Fruit fly (Drosophila melanogaster) whole organism, adult: ENCODE data around the gene Tyler.

ENCODE experiments used
- CG11617 ChIP-seq: fragments of 200-800 bp; sonication (Bioruptor generic); optimal IDR thresholded peaks from 2 replicates; lab custom pipeline; 2017; ENCODE audit warnings: mild to moderate bottlenecking, missing biosample characterization, missing genetic modification reagents, missing genetic modification characterization
- CG12768 ChIP-seq: fragments of 200-800 bp; sonication (Bioruptor generic); optimal IDR thresholded peaks from 2 replicates; lab custom pipeline; 2017; ENCODE audit warnings: missing biosample characterization, missing genetic modification characterization, mild to moderate bottlenecking, moderate library complexity, missing genetic modification reagents
- CG14711 ChIP-seq: fragments of 200-800 bp; sonication (Bioruptor generic); optimal IDR thresholded peaks from 2 replicates; lab custom pipeline; 2018; ENCODE audit warnings: missing biosample characterization, mild to moderate bottlenecking, missing genetic modification characterization, moderate library complexity
- CG1620 ChIP-seq: fragments of 200-800 bp; sonication (Bioruptor generic); optimal IDR thresholded peaks from 2 replicates; lab custom pipeline; 2016; ENCODE audit warnings: missing biosample characterization, missing genetic modification characterization
- CG33017 ChIP-seq: fragments of 200-800 bp; sonication (Bioruptor generic); optimal IDR thresholded peaks from 2 replicates; lab custom pipeline; 2018; ENCODE audit warnings: missing biosample characterization, mild to moderate bottlenecking, missing genetic modification characterization, moderate library complexity
- CG5204 ChIP-seq: fragments of 200-800 bp; sonication (Bioruptor generic); optimal IDR thresholded peaks from 2 replicates; lab custom pipeline; 2016; ENCODE audit warnings: missing biosample characterization, missing genetic modification characterization
- CG7045 ChIP-seq: fragments of 200-800 bp; sonication (Bioruptor generic); optimal IDR thresholded peaks from 2 replicates; lab custom pipeline; 2017; ENCODE audit warnings: missing biosample characterization, mild to moderate bottlenecking, missing genetic modification characterization
- CG7101 ChIP-seq: fragments of 200-800 bp; sonication (Bioruptor generic); optimal IDR thresholded peaks from 2 replicates; lab custom pipeline; 2018; ENCODE audit warnings: missing biosample characterization, mild to moderate bottlenecking, missing genetic modification characterization, moderate library complexity
- Clk ChIP-seq: fragments of 200-800 bp; sonication (Bioruptor generic); optimal IDR thresholded peaks from 2 replicates; lab custom pipeline; 2017; ENCODE audit warnings: missing biosample characterization, missing genetic modification characterization
- Crg-1 ChIP-seq: fragments of 200-800 bp; sonication (Bioruptor generic); optimal IDR thresholded peaks from 2 replicates; lab custom pipeline; 2016; ENCODE audit warnings: missing biosample characterization, missing genetic modification characterization
- Hr96 ChIP-seq: fragments of 200-800 bp; sonication (Bioruptor generic); optimal IDR thresholded peaks from 2 replicates; lab custom pipeline; 2016; ENCODE audit warnings: missing biosample characterization, missing genetic modification characterization
- Mnt ChIP-seq: fragments of 200-800 bp; sonication (Bioruptor generic); optimal IDR thresholded peaks from 2 replicates; lab custom pipeline; 2016; ENCODE audit warnings: missing biosample characterization, mild to moderate bottlenecking, missing genetic modification characterization
- bab1 ChIP-seq: fragments of 200-800 bp; sonication (Bioruptor generic); optimal IDR thresholded peaks from 3 replicates; lab custom pipeline; 2019; ENCODE audit warnings: missing biosample characterization, mild to moderate bottlenecking, missing genetic modification characterization, moderate library complexity
- cic ChIP-seq: fragments of 200-800 bp; sonication (Bioruptor generic); optimal IDR thresholded peaks from 2 replicates; lab custom pipeline; 2017; ENCODE audit warnings: missing biosample characterization, mild to moderate bottlenecking, missing genetic modification characterization, moderate library complexity
- cnc ChIP-seq, 2 experiments: fragments of >200 bp; optimal IDR thresholded peaks; 2 replicates each; lab custom pipeline; 2017
- kay ChIP-seq: fragments of 200-800 bp; sonication (Bioruptor generic); peaks from one replicate; lab custom pipeline; 2016; ENCODE audit warnings: missing biosample characterization, missing genetic modification characterization, borderline replicate concordance
- ovo ChIP-seq: fragments of 200-800 bp; sonication (Bioruptor generic); optimal IDR thresholded peaks from 2 replicates; lab custom pipeline; 2016; ENCODE audit warnings: missing biosample characterization, missing genetic modification characterization
- pad ChIP-seq: fragments of 200-800 bp; sonication (Bioruptor generic); optimal IDR thresholded peaks from 3 replicates; lab custom pipeline; 2017; ENCODE audit warnings: missing biosample characterization, missing genetic modification characterization, mild to moderate bottlenecking, moderate library complexity, missing genetic modification reagents
- tj ChIP-seq: fragments of 200-800 bp; sonication (Bioruptor generic); optimal IDR thresholded peaks from 3 replicates; lab custom pipeline; 2017; ENCODE audit warnings: missing biosample characterization, mild to moderate bottlenecking, missing genetic modification characterization, moderate library complexity
- toe ChIP-seq: fragments of 200-800 bp; sonication (Bioruptor generic); optimal IDR thresholded peaks from 2 replicates; lab custom pipeline; 2016; ENCODE audit warnings: missing biosample characterization, missing genetic modification characterization

Tyler gene

DNA sequence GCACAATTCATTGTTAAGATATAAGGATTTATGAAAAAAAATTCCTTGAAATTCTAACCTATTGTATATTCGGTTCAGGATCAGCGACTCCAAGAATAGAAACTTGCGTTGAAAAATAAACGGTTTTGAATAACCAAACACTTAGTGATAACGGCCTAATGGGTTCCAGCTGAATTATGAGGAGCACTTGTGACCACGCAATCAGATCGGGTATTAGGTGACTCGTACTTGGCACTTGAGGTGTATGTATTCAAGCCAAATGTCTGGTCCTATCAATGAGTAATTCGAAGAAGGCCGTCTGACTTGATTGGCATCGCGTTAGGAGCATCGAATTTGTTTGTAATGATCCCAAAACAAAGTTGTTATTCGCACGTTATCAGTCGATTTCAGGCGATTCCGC lies 20.7 kb upstream of the Tyler start:
- TF ChIP-seq Mnt (GFP tag; lab: Kevin White, UChicago) (no peak), CG7045 (no peak), CG11617 (GFP tag; lab: Kevin White, UChicago) (no peak), CG7101 (no peak), CG14711 (tag; lab: Kevin White, UChicago) (no peak), ovo (GFP tag; lab: Kevin White, UChicago) (no peak), CG1620 (GFP tag; lab: Kevin White, UChicago) (no peak), cic (no peak), tj (GFP tag; lab: Kevin White, UChicago) (no peak), toe (GFP tag; lab: Kevin White, UChicago) (no peak), bab1 (GFP tag; lab: Kevin White, UChicago) (no peak), cnc (optimal IDR thresholded peaks at IDR 0.05; lab: Kevin White, UChicago) (no peak), Hr96 (GFP tag; lab: Kevin White, UChicago) (no peak), CG5204 (GFP tag; lab: Kevin White, UChicago) (no peak), Clk (GFP tag; lab: Kevin White, UChicago) (no peak), CG33017 (tag; lab: Kevin White, UChicago) (no peak), kay (GFP tag; lab: Kevin White, UChicago) (no peak), Crg-1 (no peak), CG12768 (GFP tag; lab: Kevin White, UChicago) (no peak), pad (GFP tag; lab: Kevin White, UChicago) (no peak)

DNA sequence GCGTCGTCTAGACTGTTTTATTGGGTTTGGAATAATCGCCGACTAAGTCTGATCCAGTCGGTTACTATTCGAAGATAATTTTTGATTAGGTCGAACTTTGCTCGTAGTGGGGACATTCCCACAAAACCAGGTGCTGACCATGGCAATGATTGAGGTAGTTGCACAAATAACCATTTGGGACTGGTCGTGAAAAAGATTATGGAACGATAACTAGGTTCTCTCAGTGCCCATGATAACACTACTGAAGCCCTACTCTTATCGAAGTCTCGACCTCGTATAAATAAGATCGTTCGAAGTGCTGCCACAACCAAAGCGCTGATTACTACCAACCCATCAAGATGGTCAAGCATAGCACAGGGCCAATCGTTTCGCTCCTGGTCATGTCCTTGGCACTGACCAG lies 19.0 kb upstream of the Tyler start, which contains the start of gene CG14205:
Gene CG14205, plus strand, starts transcription at position 301 of the 400 bp plus-strand sequence.
- TF ChIP-seq CG7101 (no peak), CG33017 (tag; lab: Kevin White, UChicago) (no peak)

DNA sequence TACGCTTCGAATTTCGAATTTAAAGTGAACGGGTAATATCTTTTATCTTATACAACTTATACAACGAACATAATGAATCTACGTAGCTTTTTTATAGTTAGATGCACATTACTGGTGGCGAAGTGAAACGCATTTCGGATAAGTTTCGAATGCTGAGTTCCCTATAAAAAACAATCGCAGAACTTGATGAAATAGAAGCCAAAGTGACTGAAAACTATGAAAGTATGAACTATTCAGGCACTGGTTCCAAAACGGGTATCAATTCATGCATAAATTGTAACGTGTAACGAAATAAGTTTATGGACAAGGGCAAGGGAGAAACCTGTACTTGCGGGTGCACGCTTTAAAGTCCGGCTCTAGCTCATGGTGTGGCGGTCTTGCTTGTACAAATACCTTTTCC lies 15.5 kb upstream of the Tyler start:
- TF ChIP-seq CG7101 (no peak), Clk (GFP tag; lab: Kevin White, UChicago) (no peak), Crg-1 (no peak), pad (GFP tag; lab: Kevin White, UChicago) (no peak), CG12768 (GFP tag; lab: Kevin White, UChicago) (no peak), bab1 (GFP tag; lab: Kevin White, UChicago) (no peak), kay (GFP tag; lab: Kevin White, UChicago) (no peak), CG33017 (tag; lab: Kevin White, UChicago) (no peak), CG14711 (tag; lab: Kevin White, UChicago) (no peak), cnc (optimal IDR thresholded peaks at IDR 0.05; lab: Kevin White, UChicago) (no peak), Hr96 (GFP tag; lab: Kevin White, UChicago) (no peak), tj (GFP tag; lab: Kevin White, UChicago) (no peak), CG7045 (no peak), ovo (GFP tag; lab: Kevin White, UChicago) (no peak), CG5204 (GFP tag; lab: Kevin White, UChicago) (no peak)

DNA sequence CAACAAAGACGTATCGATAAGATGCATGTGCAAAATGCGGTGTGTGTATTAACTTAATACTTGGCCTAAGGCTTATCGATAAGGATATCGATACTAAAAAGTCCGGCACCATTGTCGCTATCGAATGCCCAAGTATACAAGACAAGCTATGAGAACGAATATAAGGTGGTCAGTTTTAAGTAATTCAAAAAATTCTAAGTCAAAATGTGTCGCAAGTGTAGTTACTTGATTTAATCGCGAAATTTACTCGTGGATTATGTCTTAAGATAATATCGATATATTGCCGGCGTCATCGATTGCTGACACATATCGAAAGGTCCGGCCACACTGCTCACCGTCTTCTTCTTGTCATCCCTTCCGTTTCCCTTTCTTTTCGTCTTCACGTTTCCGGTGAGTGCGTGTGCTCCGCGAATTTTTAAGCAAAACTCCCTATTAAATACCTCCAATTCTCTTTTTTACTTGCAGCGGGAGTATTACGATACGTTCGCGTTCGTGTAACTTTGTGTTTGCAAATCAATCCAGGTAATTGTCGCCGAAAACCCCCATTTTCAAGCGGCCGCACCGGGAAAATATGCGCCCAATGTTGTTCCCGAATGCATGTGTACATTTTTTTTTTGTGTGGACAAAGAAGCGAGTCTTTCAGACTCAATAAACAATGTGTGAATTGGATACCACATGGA lies 13.5 kb upstream of the Tyler start, which contains the start of gene RpS10b:
Gene RpS10b, plus strand, starts transcription at position 348 of the 680 bp plus-strand sequence.
- TF ChIP-seq cic (peak; percentile 34), CG33017 (tag; lab: Kevin White, UChicago) (peak; percentile 78), tj (GFP tag; lab: Kevin White, UChicago) (peak; percentile 88), CG7045 (peak; percentile 82), CG1620 (GFP tag; lab: Kevin White, UChicago) (peak; percentile 98), CG14711 (tag; lab: Kevin White, UChicago) (peak; percentile 70), Hr96 (GFP tag; lab: Kevin White, UChicago) (peak; percentile 95), CG7101 (peak; percentile 95), Clk (GFP tag; lab: Kevin White, UChicago) (peak; percentile 34), Mnt (GFP tag; lab: Kevin White, UChicago) (peak; percentile 96), cnc (optimal IDR thresholded peaks at IDR 0.05; lab: Kevin White, UChicago) (no peak), CG5204 (GFP tag; lab: Kevin White, UChicago) (peak; percentile 85), toe (GFP tag; lab: Kevin White, UChicago) (peak; percentile 77), kay (GFP tag; lab: Kevin White, UChicago) (peak; percentile 58), CG11617 (GFP tag; lab: Kevin White, UChicago) (peak; percentile 98), ovo (GFP tag; lab: Kevin White, UChicago) (peak; percentile 97), CG12768 (GFP tag; lab: Kevin White, UChicago) (peak; percentile 79), bab1 (GFP tag; lab: Kevin White, UChicago) (peak; percentile 96), pad (GFP tag; lab: Kevin White, UChicago) (peak; percentile 86), Crg-1 (peak; percentile 98)

DNA sequence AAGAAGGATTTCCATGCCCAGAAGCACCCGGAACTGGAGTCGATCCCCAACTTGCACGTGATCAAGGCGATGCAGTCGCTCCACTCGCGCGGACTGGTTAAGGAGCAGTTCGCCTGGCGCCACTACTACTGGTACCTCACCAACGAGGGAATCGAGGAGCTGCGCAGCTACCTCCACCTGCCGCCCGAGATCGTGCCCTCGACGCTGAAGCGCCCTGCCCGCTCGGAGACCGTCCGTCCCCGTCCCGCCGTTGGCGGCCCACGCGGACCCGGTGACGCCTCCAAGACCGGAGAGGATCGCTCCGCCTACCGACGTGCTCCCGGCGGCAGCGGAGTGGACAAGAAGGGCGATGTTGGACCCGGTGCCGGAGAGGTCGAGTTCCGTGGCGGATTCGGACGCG lies 12.8 kb upstream of the Tyler start:
- no peak for TF ChIP-seq CG11617 (GFP tag; lab: Kevin White, UChicago)
- TF ChIP-seq kay (GFP tag; lab: Kevin White, UChicago): no peak

DNA sequence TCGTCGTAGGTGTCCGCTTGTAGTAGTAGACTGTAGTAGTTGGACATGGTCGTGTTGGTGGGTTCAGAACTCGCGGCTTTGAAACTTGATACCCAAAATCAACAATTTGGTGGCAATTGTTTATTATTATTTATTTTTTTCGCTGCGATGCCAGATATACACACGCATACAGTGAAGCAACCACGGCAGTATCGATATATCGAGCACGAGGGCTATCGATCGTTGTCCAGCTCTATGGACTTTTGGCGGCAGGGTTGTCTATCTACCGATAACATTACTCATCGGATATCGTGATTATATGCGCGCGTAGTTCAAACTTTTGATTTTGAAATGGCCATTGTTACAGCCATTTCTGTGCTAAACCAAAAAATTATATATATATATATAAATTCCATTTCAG lies 9.7 kb upstream of the Tyler start, which contains the start of gene CG14220:
Gene CG14220, minus strand, starts transcription at position 208 of the 400 bp plus-strand sequence.
- TF ChIP-seq tj (GFP tag; lab: Kevin White, UChicago) (peak; percentile 42), CG5204 (GFP tag; lab: Kevin White, UChicago) (no peak), Mnt (GFP tag; lab: Kevin White, UChicago) (peak; percentile 57), CG33017 (tag; lab: Kevin White, UChicago) (no peak), Crg-1 (peak; percentile 23), Hr96 (GFP tag; lab: Kevin White, UChicago) (no peak), CG11617 (GFP tag; lab: Kevin White, UChicago) (no peak), cnc (optimal IDR thresholded peaks at IDR 0.05; lab: Kevin White, UChicago) (no peak), pad (GFP tag; lab: Kevin White, UChicago) (peak; percentile 11), kay (GFP tag; lab: Kevin White, UChicago) (no peak), bab1 (GFP tag; lab: Kevin White, UChicago) (peak; percentile 49), CG14711 (tag; lab: Kevin White, UChicago) (peak; percentile 94), CG12768 (GFP tag; lab: Kevin White, UChicago) (no peak), Clk (GFP tag; lab: Kevin White, UChicago) (no peak), CG7101 (peak; percentile 36), toe (GFP tag; lab: Kevin White, UChicago) (no peak), cic (peak; percentile 29), ovo (GFP tag; lab: Kevin White, UChicago) (peak; percentile 10), CG1620 (GFP tag; lab: Kevin White, UChicago) (peak; percentile 8), CG7045 (no peak)
